Worm (Caenorhabditis elegans) whole organism, L1 larva: ENCODE measurements around the gene ptrg-1.

Experiments used
- C04F5.9 ChIP-seq: sonication (generic microtip); optimal IDR thresholded peaks from 2 replicates; lab custom pipeline; 2016; ENCODE audit warnings: missing genetic modification characterization, missing compliant biosample characterization
- C16A3.4 ChIP-seq: fragments of 150-350 bp; optimal IDR thresholded peaks from 2 replicates; lab custom pipeline; 2014; ENCODE audit warnings: missing biosample characterization, missing genetic modification characterization
- alr-1 ChIP-seq: fragments of 200-800 bp; sonication (Bioruptor generic); optimal IDR thresholded peaks from 2 replicates; lab custom pipeline; 2018; ENCODE audit warnings: borderline replicate concordance, mild to moderate bottlenecking, missing genetic modification characterization, missing compliant biosample characterization
- aly-2 ChIP-seq: fragments of 150-350 bp; optimal IDR thresholded peaks from 2 replicates; lab custom pipeline; 2014; ENCODE audit warnings: missing biosample characterization, missing genetic modification characterization
- ama-1 ChIP-seq: fragments of 150-350 bp; optimal IDR thresholded peaks from 2 replicates; lab custom pipeline; 2014
- ceh-63 ChIP-seq: fragments of 200-800 bp; sonication (Bioruptor generic); optimal IDR thresholded peaks from 2 replicates; lab custom pipeline; 2018; ENCODE audit warnings: mild to moderate bottlenecking, missing genetic modification characterization, missing compliant biosample characterization
- ceh-8 ChIP-seq: fragments of 200-800 bp; sonication (Bioruptor generic); optimal IDR thresholded peaks from 2 replicates; lab custom pipeline; 2018; ENCODE audit warnings: mild to moderate bottlenecking, missing genetic modification characterization, moderate library complexity, missing compliant biosample characterization
- ceh-82 ChIP-seq, 3 experiments: fragments of 150-350 bp in 1 of 3; sonication (generic microtip) in 2 of 3; optimal IDR thresholded peaks; 2 replicates each; lab custom pipeline; 2014 to 2017; ENCODE audit warnings: missing biosample characterization in 3 of 3, missing genetic modification characterization in 3 of 3
- ceh-88 ChIP-seq: fragments of 200-800 bp; sonication (Bioruptor generic); IDR thresholded peaks from 2 replicates; pipeline ENCODE4 v1.3.6; 2022; ENCODE audit warnings: missing genetic modification characterization, missing compliant biosample characterization
- ceh-90 ChIP-seq: sonication (generic microtip); optimal IDR thresholded peaks from 2 replicates; lab custom pipeline; 2016; ENCODE audit warnings: missing genetic modification characterization, missing compliant biosample characterization
- ces-1 ChIP-seq: fragments of 150-350 bp; optimal IDR thresholded peaks from 2 replicates; lab custom pipeline; 2014; ENCODE audit warnings: missing biosample characterization, missing genetic modification reagents, missing genetic modification characterization
- efl-1 ChIP-seq, 4 experiments: fragments of 150-350 bp; optimal IDR thresholded peaks in 3 of 4; peaks in 1 of 4; 1 replicate in 1 of 4; 2 replicates in 3 of 4; lab custom pipeline; 2014; ENCODE audit warnings: missing biosample characterization in 2 of 4, missing genetic modification characterization in 2 of 4, missing genetic modification reagents in 2 of 4
- egl-13 ChIP-seq: sonication (generic microtip); optimal IDR thresholded peaks from 2 replicates; lab custom pipeline; 2016; ENCODE audit warnings: missing genotype, missing genetic modification reagents, missing genetic modification characterization, missing compliant biosample characterization
- ets-5 ChIP-seq: fragments of 200-800 bp; sonication (Bioruptor generic); IDR thresholded peaks from 2 replicates; pipeline ENCODE4 v1.3.6; 2022; ENCODE audit warnings: missing genetic modification characterization, missing compliant biosample characterization
- fos-1 ChIP-seq: fragments of 150-350 bp; optimal IDR thresholded peaks from 2 replicates; lab custom pipeline; 2014; ENCODE audit warnings: missing biosample characterization, missing genetic modification characterization
- hlh-17 ChIP-seq: fragments of 200-800 bp; sonication (Bioruptor generic); optimal IDR thresholded peaks from 2 replicates; lab custom pipeline; 2018; ENCODE audit warnings: missing genetic modification characterization, mild to moderate bottlenecking, missing compliant biosample characterization, moderate library complexity, borderline replicate concordance
- hlh-4 ChIP-seq: sonication (generic microtip); optimal IDR thresholded peaks from 2 replicates; lab custom pipeline; 2016; ENCODE audit warnings: mild to moderate bottlenecking, missing genetic modification characterization, missing compliant biosample characterization
- hpl-2 ChIP-seq: fragments of 150-350 bp; optimal IDR thresholded peaks from 2 replicates; lab custom pipeline; 2014; ENCODE audit warnings: missing biosample characterization, missing genetic modification reagents, missing genetic modification characterization
- irx-1 ChIP-seq: sonication (generic microtip); optimal IDR thresholded peaks from 2 replicates; lab custom pipeline; 2016; ENCODE audit warnings: missing genetic modification characterization, missing compliant biosample characterization
- jun-1 ChIP-seq: fragments of 150-350 bp; optimal IDR thresholded peaks from 2 replicates; lab custom pipeline; 2014; ENCODE audit warnings: missing biosample characterization, missing genetic modification reagents, missing genetic modification characterization
- lin-14 ChIP-seq: fragments of 200-800 bp; sonication (Bioruptor generic); optimal IDR thresholded peaks from 2 replicates; lab custom pipeline; 2018; ENCODE audit warnings: mild to moderate bottlenecking, missing genetic modification characterization, moderate library complexity, missing compliant biosample characterization
- lin-35 ChIP-seq, 2 experiments: fragments of 150-350 bp; optimal IDR thresholded peaks; 2 replicates each; lab custom pipeline; 2014; ENCODE audit warnings: missing biosample characterization in 2 of 2, missing genetic modification characterization in 2 of 2, missing genetic modification reagents in 2 of 2
- lin-39 ChIP-seq: fragments of 150-350 bp; optimal IDR thresholded peaks from 2 replicates; lab custom pipeline; 2014; ENCODE audit warnings: missing biosample characterization, missing genetic modification reagents, missing genetic modification characterization
- lir-3 ChIP-seq: sonication (generic microtip); optimal IDR thresholded peaks from 2 replicates; lab custom pipeline; 2016; ENCODE audit warnings: mild to moderate bottlenecking, missing genetic modification characterization, moderate library complexity, missing compliant biosample characterization; ENCODE audit not compliant: poor library complexity
- lsy-2 ChIP-seq, 2 experiments: fragments of 150-350 bp; optimal IDR thresholded peaks; 2 replicates each; lab custom pipeline; 2014; ENCODE audit warnings: missing biosample characterization in 2 of 2, missing genetic modification characterization in 2 of 2
- mef-2 ChIP-seq: fragments of 150-350 bp; optimal IDR thresholded peaks from 2 replicates; lab custom pipeline; 2014; ENCODE audit warnings: missing biosample characterization, missing genetic modification characterization
- mep-1 ChIP-seq: fragments of 150-350 bp; optimal IDR thresholded peaks from 2 replicates; lab custom pipeline; 2014; ENCODE audit warnings: missing biosample characterization, missing genetic modification characterization
- nhr-11 ChIP-seq: fragments of 150-350 bp; optimal IDR thresholded peaks from 2 replicates; lab custom pipeline; 2014; ENCODE audit warnings: missing biosample characterization, missing genetic modification characterization
- nhr-20 ChIP-seq: sonication (generic microtip); optimal IDR thresholded peaks from 2 replicates; lab custom pipeline; 2016; ENCODE audit warnings: mild to moderate bottlenecking, missing genetic modification characterization, missing compliant biosample characterization
- nhr-237 ChIP-seq: fragments of 150-350 bp; optimal IDR thresholded peaks from 2 replicates; lab custom pipeline; 2014; ENCODE audit warnings: missing biosample characterization, missing genetic modification characterization
- nhr-28 ChIP-seq: fragments of 150-350 bp; optimal IDR thresholded peaks from 2 replicates; lab custom pipeline; 2014; ENCODE audit warnings: missing biosample characterization, missing genetic modification characterization
- nhr-47 ChIP-seq: sonication (generic microtip); optimal IDR thresholded peaks from 2 replicates; lab custom pipeline; 2016; ENCODE audit warnings: mild to moderate bottlenecking, missing genetic modification characterization, moderate library complexity, missing compliant biosample characterization
- nhr-71 ChIP-seq: sonication (generic microtip); optimal IDR thresholded peaks from 2 replicates; lab custom pipeline; 2016; ENCODE audit warnings: mild to moderate bottlenecking, missing genetic modification characterization, moderate library complexity, missing compliant biosample characterization
- nhr-76 ChIP-seq: sonication (generic microtip); optimal IDR thresholded peaks from 2 replicates; lab custom pipeline; 2017; ENCODE audit warnings: missing biosample characterization, missing genetic modification characterization
- nhr-77 ChIP-seq: fragments of 150-350 bp; optimal IDR thresholded peaks from 2 replicates; lab custom pipeline; 2014; ENCODE audit warnings: missing biosample characterization, missing genetic modification characterization
- nhr-84 ChIP-seq: sonication (generic microtip); optimal IDR thresholded peaks from 2 replicates; lab custom pipeline; 2017; ENCODE audit warnings: missing biosample characterization, missing genetic modification characterization
- pag-3 ChIP-seq: sonication (generic microtip); optimal IDR thresholded peaks from 2 replicates; lab custom pipeline; 2017; ENCODE audit warnings: missing genetic modification characterization, mild to moderate bottlenecking, missing compliant biosample characterization, antibody characterized with exemption, borderline replicate concordance; ENCODE audit not compliant: insufficient read depth
- skn-1 ChIP-seq: fragments of 150-350 bp; optimal IDR thresholded peaks from 2 replicates; lab custom pipeline; 2014; ENCODE audit warnings: missing biosample characterization, missing genetic modification characterization
- snu-23 ChIP-seq: sonication (generic microtip); optimal IDR thresholded peaks from 2 replicates; lab custom pipeline; 2016; ENCODE audit warnings: missing genetic modification characterization, missing compliant biosample characterization
- sox-4 ChIP-seq: sonication (generic microtip); optimal IDR thresholded peaks from 2 replicates; lab custom pipeline; 2016; ENCODE audit warnings: missing genetic modification characterization, missing compliant biosample characterization
- sptf-1 ChIP-seq: fragments of 150-350 bp; optimal IDR thresholded peaks from 2 replicates; lab custom pipeline; 2014; ENCODE audit warnings: missing biosample characterization, missing genetic modification characterization
- tbx-2 ChIP-seq: sonication (generic microtip); optimal IDR thresholded peaks from 2 replicates; lab custom pipeline; 2016; ENCODE audit warnings: missing genetic modification characterization, missing compliant biosample characterization
- tlp-1 ChIP-seq: fragments of 150-350 bp; optimal IDR thresholded peaks from 2 replicates; lab custom pipeline; 2014; ENCODE audit warnings: missing biosample characterization, missing genetic modification characterization
- unc-30 ChIP-seq: sonication (generic microtip); optimal IDR thresholded peaks from 2 replicates; lab custom pipeline; 2017; ENCODE audit warnings: missing biosample characterization, missing genetic modification characterization
- unc-62 ChIP-seq: fragments of 150-350 bp; optimal IDR thresholded peaks from 2 replicates; lab custom pipeline; 2014; ENCODE audit warnings: missing biosample characterization, missing genetic modification reagents, missing genetic modification characterization
- unc-86 ChIP-seq: sonication (generic microtip); optimal IDR thresholded peaks from 2 replicates; lab custom pipeline; 2016; ENCODE audit warnings: missing genetic modification characterization, missing compliant biosample characterization
- vab-15 ChIP-seq: sonication (generic microtip); optimal IDR thresholded peaks from 2 replicates; lab custom pipeline; 2017; ENCODE audit warnings: missing genotype, mild to moderate bottlenecking, missing genetic modification characterization, missing compliant biosample characterization
- xbp-1 ChIP-seq: sonication (generic microtip); optimal IDR thresholded peaks from 2 replicates; lab custom pipeline; 2016; ENCODE audit warnings: missing genetic modification characterization, missing compliant biosample characterization
- zag-1 ChIP-seq: fragments of 150-350 bp; optimal IDR thresholded peaks from 2 replicates; lab custom pipeline; 2014; ENCODE audit warnings: missing biosample characterization, missing genetic modification characterization
- zip-4 ChIP-seq: fragments of 200-800 bp; sonication (Bioruptor generic); optimal IDR thresholded peaks from 2 replicates; lab custom pipeline; 2018; ENCODE audit warnings: mild to moderate bottlenecking, missing genetic modification characterization, moderate library complexity, missing compliant biosample characterization
- ztf-4 ChIP-seq: fragments of 150-350 bp; optimal IDR thresholded peaks from 2 replicates; lab custom pipeline; 2014; ENCODE audit warnings: missing biosample characterization, missing genetic modification characterization

ptrg-1 gene

DNA sequence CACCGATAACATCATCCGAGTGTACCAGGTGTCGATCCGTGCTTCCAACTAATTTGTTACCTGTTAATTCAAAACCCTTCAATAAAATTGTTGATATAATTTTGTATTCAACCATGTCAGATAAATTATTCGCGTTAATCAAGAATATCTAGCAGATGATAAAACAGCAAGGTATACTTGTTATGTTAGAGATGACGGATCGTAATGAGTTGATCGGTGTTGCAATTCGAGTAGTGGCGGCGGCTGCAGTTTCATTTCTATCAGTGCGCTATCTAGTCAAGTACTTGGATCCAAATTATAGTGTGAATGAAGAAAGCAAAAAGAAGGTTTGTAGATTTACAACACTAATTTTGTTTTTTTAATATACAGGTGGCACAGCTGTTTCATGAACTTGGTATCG lies 16.5 kb downstream of the ptrg-1 start, which contains the start of gene mspn-1:
Gene mspn-1, plus strand, starts transcription at position 190 of the 400 bp plus-strand sequence.
- TF ChIP-seq aly-2 (tag; lab: Kevin White, UChicago): peak; percentile 27
- peak in 1 of 2 experiments; percentile 25 for TF ChIP-seq lsy-2 (tag; optimal IDR thresholded peaks at IDR 0.05; lab: Kevin White, UChicago)
- TF ChIP-seq efl-1 (optimal IDR thresholded peaks at IDR 0.05; lab: Kevin White, UChicago): no peak
- TF ChIP-seq efl-1 (GFP tag; optimal IDR thresholded peaks at IDR 0.05 in 1 of 2; lab: Kevin White, UChicago): no peak
- no peak for TF ChIP-seq mep-1 (tag; lab: Kevin White, UChicago)

DNA sequence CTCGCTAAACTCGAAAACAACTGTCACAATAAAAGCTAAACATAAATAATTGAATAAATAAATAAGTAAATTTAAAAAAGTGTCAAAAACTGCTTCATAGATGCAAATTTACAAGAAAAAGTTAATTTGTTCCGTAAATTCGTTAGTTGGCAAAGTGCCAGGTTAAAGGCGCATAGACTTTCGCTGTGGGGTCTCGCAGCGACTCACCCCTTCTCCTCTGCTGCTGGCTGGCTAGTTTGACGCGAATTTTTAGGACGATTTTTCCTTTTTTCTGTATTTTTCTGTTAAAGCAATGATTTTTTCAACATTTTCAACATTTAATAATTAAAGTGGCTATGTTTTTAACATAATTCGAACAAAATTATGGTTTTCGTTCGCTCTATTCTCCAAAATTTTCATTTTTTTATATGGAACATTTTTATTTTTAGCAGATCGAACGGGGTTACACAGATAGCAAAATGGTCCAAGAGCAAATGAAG lies 18.0 kb downstream of the ptrg-1 start, which contains the start of gene rack-1:
Gene rack-1, plus strand, starts transcription at position 429 of the 479 bp plus-strand sequence.
- no peak for TF ChIP-seq pag-3 (tag; lab: Kevin White, UChicago)
- no peak for TF ChIP-seq ceh-88
- TF ChIP-seq unc-30: no peak
- no peak for TF ChIP-seq nhr-76
- TF ChIP-seq xbp-1 (tag; lab: Kevin White, UChicago): peak; percentile 59
- peak; percentile 26 for TF ChIP-seq skn-1
- no peak for TF ChIP-seq vab-15 (tag; lab: Kevin White, UChicago)
- no peak for TF ChIP-seq C04F5.9 (tag; lab: Kevin White, UChicago)
- no peak for TF ChIP-seq zip-4 (GFP tag; lab: Kevin White, UChicago)
- TF ChIP-seq ceh-82 (tag; optimal IDR thresholded peaks at IDR 0.05; lab: Kevin White, UChicago): peak in 2 of 3 experiments; percentile 32 to 75
- TF ChIP-seq aly-2 (tag; lab: Kevin White, UChicago): no peak
- peak; percentile 21 for TF ChIP-seq nhr-77
- TF ChIP-seq unc-86: no peak
- TF ChIP-seq egl-13 (tag; lab: Kevin White, UChicago): no peak
- TF ChIP-seq fos-1: no peak
- TF ChIP-seq mep-1 (tag; lab: Kevin White, UChicago): peak; percentile 64
- TF ChIP-seq nhr-237 (tag; lab: Kevin White, UChicago): no peak
- peak; percentile 17 for TF ChIP-seq irx-1
- TF ChIP-seq hlh-4 (tag; lab: Kevin White, UChicago): no peak
- no peak for TF ChIP-seq ets-5 (GFP tag; lab: Robert Waterston, UW)
- no peak for TF ChIP-seq ztf-4 (tag; lab: Kevin White, UChicago)
- no peak for TF ChIP-seq ceh-90 (tag; lab: Kevin White, UChicago)
- TF ChIP-seq lsy-2 (tag; optimal IDR thresholded peaks at IDR 0.05; lab: Kevin White, UChicago): peak; percentile 67 to 84
- peak; percentile 65 for TF ChIP-seq nhr-20
- TF ChIP-seq hpl-2 (GFP tag; lab: Kevin White, UChicago): no peak
- peak; percentile 60 for TF ChIP-seq C16A3.4
- TF ChIP-seq nhr-71 (tag; lab: Kevin White, UChicago): peak; percentile 74
- peak; percentile 59 for TF ChIP-seq nhr-47 (tag; lab: Kevin White, UChicago)
- no peak for TF ChIP-seq nhr-28 (tag; lab: Kevin White, UChicago)
- TF ChIP-seq tbx-2 (tag; lab: Kevin White, UChicago): peak; percentile 47
- no peak for TF ChIP-seq hlh-17 (GFP tag; lab: Kevin White, UChicago)
- TF ChIP-seq ceh-8: no peak
- TF ChIP-seq zag-1 (tag; lab: Kevin White, UChicago): no peak
- TF ChIP-seq lir-3 (tag; lab: Kevin White, UChicago): no peak
- peak; percentile 66 to 70 for TF ChIP-seq lin-35 (GFP tag; optimal IDR thresholded peaks at IDR 0.05; lab: Kevin White, UChicago)
- peak; percentile 68 for TF ChIP-seq snu-23
- no peak for TF ChIP-seq alr-1 (tag; lab: Kevin White, UChicago)
- TF ChIP-seq lin-39: no peak
- no peak for TF ChIP-seq sox-4 (tag; lab: Kevin White, UChicago)
- no peak for TF ChIP-seq ces-1 (GFP tag; lab: Kevin White, UChicago)
- TF ChIP-seq unc-62 (GFP tag; lab: Kevin White, UChicago): no peak
- TF ChIP-seq nhr-84: no peak
- TF ChIP-seq ceh-63 (GFP tag; lab: Kevin White, UChicago): no peak
- no peak for TF ChIP-seq nhr-11 (tag; lab: Kevin White, UChicago)
- peak; percentile 41 for TF ChIP-seq jun-1
- peak; percentile 71 for TF ChIP-seq lin-14
- TF ChIP-seq ama-1 (lab: Kevin White, UChicago): no peak
- TF ChIP-seq sptf-1 (tag; lab: Kevin White, UChicago): no peak
- no peak for TF ChIP-seq mef-2
- no peak for TF ChIP-seq tlp-1 (tag; lab: Kevin White, UChicago)
